Fruit fly (Drosophila melanogaster) whole organism, embryonic: ENCODE measurements around the gene CG10862.

Source experiments
- Aef1 ChIP-seq: fragments of 200-800 bp; sonication (Bioruptor generic); IDR thresholded peaks from 3 replicates; pipeline ENCODE4 v1.3.6; 2022; ENCODE audit warnings: missing biosample characterization, missing genetic modification characterization
- Asciz ChIP-seq: fragments of 200-800 bp; sonication (Bioruptor generic); optimal IDR thresholded peaks from 2 replicates; lab custom pipeline; 2017; ENCODE audit warnings: missing biosample characterization, mild to moderate bottlenecking, missing genetic modification characterization, missing genetic modification reagents
- Atf6 ChIP-seq: fragments of 200-800 bp; sonication (Bioruptor generic); IDR thresholded peaks from 2 replicates; pipeline ENCODE4 v1.3.6; 2022; ENCODE audit warnings: missing biosample characterization, missing genetic modification characterization
- C15 ChIP-seq: fragments of 200-800 bp; sonication (Bioruptor generic); IDR thresholded peaks from 3 replicates; pipeline ENCODE4 v1.3.6; 2022; ENCODE audit warnings: missing biosample characterization, missing genetic modification characterization
- CG10543 ChIP-seq: fragments of 200-800 bp; sonication (Bioruptor generic); optimal IDR thresholded peaks from 3 replicates; lab custom pipeline; 2017; ENCODE audit warnings: missing biosample characterization, mild to moderate bottlenecking, missing genetic modification characterization, moderate library complexity
- CG12104 ChIP-seq: fragments of 200-800 bp; sonication (Bioruptor generic); optimal IDR thresholded peaks from 3 replicates; lab custom pipeline; 2016; ENCODE audit warnings: missing biosample characterization, missing genetic modification characterization
- CG1233 ChIP-seq: fragments of 200-800 bp; sonication (Bioruptor generic); optimal IDR thresholded peaks from 4 replicates; lab custom pipeline; 2018; ENCODE audit warnings: missing biosample characterization, mild to moderate bottlenecking, missing genetic modification characterization
- CG14667 ChIP-seq: fragments of 200-800 bp; sonication (Bioruptor generic); IDR thresholded peaks from 2 replicates; pipeline ENCODE4 v1.3.6; 2022; ENCODE audit warnings: missing biosample characterization, missing genetic modification characterization
- CG18476 ChIP-seq: fragments of 200-800 bp; sonication (Bioruptor generic); optimal IDR thresholded peaks from 2 replicates; lab custom pipeline; 2016; ENCODE audit warnings: missing biosample characterization, mild to moderate bottlenecking, missing genetic modification characterization
- CG30403 ChIP-seq: fragments of 200-800 bp; sonication (Bioruptor generic); optimal IDR thresholded peaks from 3 replicates; lab custom pipeline; 2016; ENCODE audit warnings: missing biosample characterization, missing genetic modification characterization
- CG32772 ChIP-seq: fragments of 200-800 bp; sonication (Bioruptor generic); IDR thresholded peaks from 2 replicates; pipeline ENCODE4 v1.3.6; 2022; ENCODE audit warnings: missing biosample characterization, missing genetic modification characterization
- CG34422 ChIP-seq: fragments of 200-800 bp; sonication (Bioruptor generic); IDR thresholded peaks from 3 replicates; pipeline ENCODE4 v1.3.6; 2022; ENCODE audit warnings: missing biosample characterization, missing genetic modification characterization
- CG3838 ChIP-seq: fragments of 200-800 bp; sonication (Bioruptor generic); optimal IDR thresholded peaks from 3 replicates; lab custom pipeline; 2016; ENCODE audit warnings: missing biosample characterization, missing genetic modification characterization
- CG3847 ChIP-seq: fragments of 200-800 bp; sonication (Bioruptor generic); IDR thresholded peaks from 2 replicates; pipeline ENCODE4 v1.3.6; 2022; ENCODE audit warnings: missing biosample characterization, missing genetic modification characterization
- CG4854 ChIP-seq: fragments of 200-800 bp; sonication (Bioruptor generic); optimal IDR thresholded peaks from 2 replicates; lab custom pipeline; 2016; ENCODE audit warnings: missing biosample characterization, missing genetic modification characterization, inconsistent platforms
- CG7928 ChIP-seq: fragments of 200-800 bp; sonication (Bioruptor generic); optimal IDR thresholded peaks from 2 replicates; lab custom pipeline; 2017; ENCODE audit warnings: missing biosample characterization, mild to moderate bottlenecking, missing genetic modification characterization
- CG8089 ChIP-seq: fragments of 200-800 bp; sonication (Bioruptor generic); optimal IDR thresholded peaks from 3 replicates; lab custom pipeline; 2016; ENCODE audit warnings: missing biosample characterization, missing genetic modification characterization
- CG9817 ChIP-seq: fragments of 200-800 bp; sonication (Bioruptor generic); optimal IDR thresholded peaks from 2 replicates; lab custom pipeline; 2018; ENCODE audit warnings: missing biosample characterization, mild to moderate bottlenecking, missing genetic modification characterization, moderate library complexity
- CTCF ChIP-seq: fragments of 200-800 bp; sonication (Bioruptor generic); optimal IDR thresholded peaks from 2 replicates; lab custom pipeline; 2017; ENCODE audit warnings: missing biosample characterization, mild to moderate bottlenecking, missing genetic modification characterization, moderate library complexity
- Doc2 ChIP-seq: fragments of 200-800 bp; sonication (Bioruptor generic); IDR thresholded peaks from 2 replicates; pipeline ENCODE4 v1.3.6; 2022; ENCODE audit warnings: missing biosample characterization, missing genetic modification characterization
- Fer1 ChIP-seq: fragments of 200-800 bp; sonication (Bioruptor generic); optimal IDR thresholded peaks from 2 replicates; lab custom pipeline; 2017; ENCODE audit warnings: missing biosample characterization, mild to moderate bottlenecking, missing genetic modification characterization
- H15 ChIP-seq: fragments of 200-800 bp; sonication (Bioruptor generic); IDR thresholded peaks from 3 replicates; pipeline ENCODE4 v1.3.6; 2022; ENCODE audit warnings: missing biosample characterization, missing genetic modification characterization
- HLH3B ChIP-seq: fragments of 200-800 bp; sonication (Bioruptor generic); IDR thresholded peaks from 2 replicates; pipeline ENCODE4 v1.3.6; 2022; ENCODE audit warnings: missing biosample characterization, missing genetic modification characterization
- HLH54F ChIP-seq: fragments of 200-800 bp; sonication (Bioruptor generic); optimal IDR thresholded peaks from 3 replicates; lab custom pipeline; 2016; ENCODE audit warnings: missing biosample characterization, missing genetic modification characterization
- Hey ChIP-seq: fragments of 200-800 bp; sonication (Bioruptor generic); optimal IDR thresholded peaks from 3 replicates; lab custom pipeline; 2018; ENCODE audit warnings: missing biosample characterization, mild to moderate bottlenecking, missing genetic modification characterization
- Hsf ChIP-seq: fragments of 200-800 bp; sonication (Bioruptor generic); optimal IDR thresholded peaks from 3 replicates; lab custom pipeline; 2016; ENCODE audit warnings: missing biosample characterization, missing genetic modification characterization
- Myb ChIP-seq: fragments of 200-800 bp; sonication (Bioruptor generic); optimal IDR thresholded peaks from 2 replicates; lab custom pipeline; 2016; ENCODE audit warnings: missing biosample characterization, missing genetic modification characterization
- NfI ChIP-seq: fragments of 200-800 bp; sonication (Bioruptor generic); optimal IDR thresholded peaks from 3 replicates; lab custom pipeline; 2018; ENCODE audit warnings: missing biosample characterization, mild to moderate bottlenecking, missing genetic modification characterization, moderate library complexity
- Rfx ChIP-seq: fragments of 200-800 bp; sonication (Bioruptor generic); IDR thresholded peaks from 2 replicates; pipeline ENCODE4 v1.3.6; 2022; ENCODE audit warnings: missing biosample characterization, missing genetic modification characterization
- Six4 ChIP-seq: fragments of 200-800 bp; sonication (Bioruptor generic); optimal IDR thresholded peaks from 2 replicates; lab custom pipeline; 2016; ENCODE audit warnings: missing biosample characterization, missing genetic modification characterization
- Sry-β ChIP-seq: fragments of 200-800 bp; sonication (Bioruptor generic); optimal IDR thresholded peaks from 2 replicates; lab custom pipeline; 2018; ENCODE audit warnings: missing biosample characterization, mild to moderate bottlenecking, missing genetic modification characterization, moderate library complexity
- Taf1 ChIP-seq: fragments of 200-800 bp; sonication (Bioruptor generic); IDR thresholded peaks from 2 replicates; pipeline ENCODE4 v1.3.6; 2022; ENCODE audit warnings: missing biosample characterization, missing genetic modification characterization
- Xrp1 ChIP-seq: fragments of 200-800 bp; sonication (Bioruptor generic); IDR thresholded peaks from 2 replicates; pipeline ENCODE4 v1.3.6; 2022; ENCODE audit warnings: missing biosample characterization, missing genetic modification characterization
- bowl ChIP-seq: fragments of 200-800 bp; sonication (Bioruptor generic); IDR thresholded peaks from 2 replicates; pipeline ENCODE4 v1.3.6; 2022; ENCODE audit warnings: missing biosample characterization, missing genetic modification characterization
- chm ChIP-seq: fragments of 200-800 bp; sonication (Bioruptor generic); IDR thresholded peaks from 2 replicates; pipeline ENCODE4 v1.3.6; 2022; ENCODE audit warnings: missing biosample characterization, missing genetic modification characterization
- crc ChIP-seq: fragments of 200-800 bp; sonication (Bioruptor generic); optimal IDR thresholded peaks from 2 replicates; lab custom pipeline; 2016; ENCODE audit warnings: missing biosample characterization, missing genetic modification characterization
- cwo ChIP-seq: fragments of 200-800 bp; sonication (Bioruptor generic); optimal IDR thresholded peaks from 3 replicates; lab custom pipeline; 2017; ENCODE audit warnings: missing biosample characterization, missing genetic modification characterization, mild to moderate bottlenecking, moderate library complexity, missing genetic modification reagents
- dm ChIP-seq: fragments of 200-800 bp; sonication (Bioruptor generic); optimal IDR thresholded peaks from 3 replicates; lab custom pipeline; 2016; ENCODE audit warnings: missing biosample characterization, missing genetic modification characterization
- eyg ChIP-seq: fragments of 200-800 bp; sonication (Bioruptor generic); optimal IDR thresholded peaks from 3 replicates; lab custom pipeline; 2016; ENCODE audit warnings: missing biosample characterization, missing genetic modification characterization
- ftz-f1 ChIP-seq: fragments of 200-800 bp; sonication (Bioruptor generic); optimal IDR thresholded peaks from 2 replicates; lab custom pipeline; 2016; ENCODE audit warnings: missing biosample characterization, missing genetic modification characterization
- gcm2 ChIP-seq: fragments of 200-800 bp; sonication (Bioruptor generic); optimal IDR thresholded peaks from 2 replicates; lab custom pipeline; 2016; ENCODE audit warnings: missing biosample characterization, missing genetic modification characterization
- hbn ChIP-seq: fragments of 200-800 bp; sonication (Bioruptor generic); IDR thresholded peaks from 2 replicates; pipeline ENCODE4 v1.3.6; 2022; ENCODE audit warnings: missing biosample characterization, missing genetic modification characterization; ENCODE audit not compliant: partially characterized antibody
- luna ChIP-seq: fragments of 200-800 bp; sonication (Bioruptor generic); optimal IDR thresholded peaks from 2 replicates; lab custom pipeline; 2016; ENCODE audit warnings: missing biosample characterization, missing genetic modification characterization
- nau ChIP-seq: fragments of 200-800 bp; sonication (Bioruptor generic); optimal IDR thresholded peaks from 3 replicates; lab custom pipeline; 2017; ENCODE audit warnings: missing biosample characterization, mild to moderate bottlenecking, missing genetic modification characterization, missing genetic modification reagents
- pb ChIP-seq: fragments of 200-800 bp; sonication (Bioruptor generic); optimal IDR thresholded peaks from 3 replicates; lab custom pipeline; 2016; ENCODE audit warnings: missing biosample characterization, missing genetic modification characterization
- prd ChIP-seq, 3 experiments: fragments of >200 bp in 2 of 3; fragments of 200-800 bp in 1 of 3; sonication (Bioruptor generic) in 1 of 3; optimal IDR thresholded peaks in 2 of 3; IDR thresholded peaks in 1 of 3; 2 replicates in 2 of 3; 3 replicates in 1 of 3; pipeline versions ENCODE4 v1.3.6 to Lab custom; 2017 to 2022; ENCODE audit warnings: missing biosample characterization in 1 of 3, missing genetic modification characterization in 1 of 3
- pros ChIP-seq: fragments of 200-800 bp; sonication (Bioruptor generic); optimal IDR thresholded peaks from 3 replicates; lab custom pipeline; 2019; ENCODE audit warnings: missing biosample characterization, mild to moderate bottlenecking, missing genetic modification characterization, moderate library complexity
- run ChIP-seq: fragments of 200-800 bp; sonication (Bioruptor generic); optimal IDR thresholded peaks from 3 replicates; lab custom pipeline; 2018; ENCODE audit warnings: missing biosample characterization, mild to moderate bottlenecking, missing genetic modification characterization
- sim ChIP-seq: fragments of 200-800 bp; sonication (Bioruptor generic); IDR thresholded peaks from 2 replicates; pipeline ENCODE4 v1.3.6; 2022; ENCODE audit warnings: missing biosample characterization, missing genetic modification characterization
- tna ChIP-seq: fragments of 200-800 bp; sonication (Bioruptor generic); IDR thresholded peaks from 2 replicates; pipeline ENCODE4 v1.3.6; 2022; ENCODE audit warnings: missing biosample characterization, missing genetic modification characterization; ENCODE audit not compliant: partially characterized antibody
- wdn ChIP-seq: fragments of 200-800 bp; sonication (Bioruptor generic); IDR thresholded peaks from 2 replicates; pipeline ENCODE4 v1.3.6; 2022; ENCODE audit warnings: missing biosample characterization, missing genetic modification characterization

CG10862 gene

dm6 chr3L:3632500-3633183, 21.9 kb downstream of the CG10862 start (continued):
- TF ChIP-seq Xrp1 (peak; percentile 87), CG9817 (tag; lab: Kevin White, UChicago) (peak; percentile 85), HLH54F (GFP tag; lab: Kevin White, UChicago) (no peak), CG34422 (peak; percentile 87), dm (GFP tag; lab: Kevin White, UChicago) (no peak), Hey (no peak), crc (GFP tag; lab: Kevin White, UChicago) (no peak), Atf6 (GFP tag; lab: Robert Waterston, UW) (peak; percentile 93), Doc2 (GFP tag; lab: Robert Waterston, UW) (peak; percentile 66; the same call in 1 of the 2 replicates), CG1233 (GFP tag; lab: Kevin White, UChicago) (peak; percentile 68), hbn (no peak), CG8089 (GFP tag; lab: Kevin White, UChicago) (no peak), bowl (GFP tag; lab: Robert Waterston, UW) (peak; percentile 80; the same call in 1 of the 2 replicates), Hsf (GFP tag; lab: Kevin White, UChicago) (no peak), HLH3B (GFP tag; lab: Robert Waterston, UW) (peak; percentile 89), CG4854 (GFP tag; lab: Kevin White, UChicago) (no peak), cwo (peak; percentile 74), tna (GFP tag; lab: Robert Waterston, UW) (peak; percentile 27; the same call in 1 of the 2 replicates), sim (GFP tag; lab: Robert Waterston, UW) (0 out of 2 replicates have a peak, but pooled peaks have one; percentile 36), Aef1 (GFP tag; lab: Robert Waterston, UW) (peak; percentile 89), chm (no peak), NfI (peak; percentile 84), gcm2 (GFP tag; lab: Kevin White, UChicago) (no peak), CG3838 (no peak), Sry-β (no peak), Taf1 (GFP tag; lab: Robert Waterston, UW) (peak; percentile 82), ftz-f1 (no peak), C15 (GFP tag; lab: Robert Waterston, UW) (0 out of 3 replicates have a peak, but pooled peaks have one; percentile 72), CG10543 (peak; percentile 82), CG12104 (GFP tag; lab: Kevin White, UChicago) (peak; percentile 46), wdn (GFP tag; lab: Robert Waterston, UW) (peak; percentile 90), CTCF (peak; percentile 23), pros (GFP tag; lab: Kevin White, UChicago) (no peak), run (peak; percentile 52), Myb (GFP tag; lab: Kevin White, UChicago) (no peak), CG32772 (peak; percentile 77), Six4 (GFP tag; lab: Kevin White, UChicago) (peak; percentile 51), H15 (GFP tag; lab: Robert Waterston, UW) (peak; percentile 78; the same call in 1 of the 3 replicates), CG7928 (GFP tag; lab: Kevin White, UChicago) (peak; percentile 37), nau (GFP tag; lab: Kevin White, UChicago) (peak; percentile 69), CG14667 (peak; percentile 62), CG30403 (GFP tag; lab: Kevin White, UChicago) (peak; percentile 93), Fer1 (GFP tag; lab: Kevin White, UChicago) (peak; percentile 85), Asciz (peak; percentile 50), CG3847 (GFP tag; lab: Robert Waterston, UW) (peak; percentile 93), luna (GFP tag; lab: Kevin White, UChicago) (no peak), CG18476 (GFP tag; lab: Kevin White, UChicago) (peak; percentile 26), eyg (GFP tag; lab: Kevin White, UChicago) (no peak), prd (optimal IDR thresholded peaks at IDR 0.05; lab: Kevin White, UChicago) (no peak), prd (GFP tag; IDR thresholded peaks at IDR 0.05; lab: Robert Waterston, UW) (peak; percentile 92), pb (GFP tag; lab: Kevin White, UChicago) (no peak), Rfx (peak; percentile 95)
